Fruit fly (Drosophila melanogaster): ENCODE data around the gene CG12990.

DNA sequence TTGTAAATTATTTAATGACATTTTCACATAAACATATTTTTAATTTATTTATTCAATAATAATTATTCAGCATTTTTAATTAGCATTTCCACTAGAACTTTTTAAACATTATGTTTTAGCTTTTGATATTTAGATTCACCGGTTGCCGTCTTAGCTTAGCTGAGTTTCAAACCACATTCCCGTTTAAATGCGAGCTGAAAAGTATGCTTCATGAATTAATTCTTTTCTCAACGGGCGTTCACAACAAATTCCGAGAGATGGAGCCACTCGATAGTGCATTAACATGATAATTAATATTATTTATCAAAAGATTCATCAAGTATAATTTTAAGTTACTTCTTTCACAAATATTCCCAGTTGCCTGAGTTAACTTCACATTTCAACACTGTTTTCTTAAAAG is 24.0 kb upstream of the CG12990 start:
- TF ChIP-seq pad (GFP tag; optimal IDR thresholded peaks at IDR 0.05), result no peak
- TF ChIP-seq toe (GFP tag; optimal IDR thresholded peaks at IDR 0.05), result no peak
- TF ChIP-seq cnc (optimal IDR thresholded peaks at IDR 0.05), result no peak
- no peak for TF ChIP-seq ovo (GFP tag; optimal IDR thresholded peaks at IDR 0.05)
- no peak for TF ChIP-seq tj (GFP tag; optimal IDR thresholded peaks at IDR 0.05)

Measured in whole organism, adult.